Fruit fly (Drosophila melanogaster) whole organism, adult: ENCODE data around the gene Rab8.

Source experiments
- CG1620 ChIP-seq: fragments of 200-800 bp; sonication (Bioruptor generic); optimal IDR thresholded peaks from 2 replicates; lab custom pipeline; 2016; ENCODE audit warnings: missing biosample characterization, missing genetic modification characterization
- CG5204 ChIP-seq: fragments of 200-800 bp; sonication (Bioruptor generic); optimal IDR thresholded peaks from 2 replicates; lab custom pipeline; 2016; ENCODE audit warnings: missing biosample characterization, missing genetic modification characterization
- Clk ChIP-seq: fragments of 200-800 bp; sonication (Bioruptor generic); optimal IDR thresholded peaks from 2 replicates; lab custom pipeline; 2017; ENCODE audit warnings: missing biosample characterization, missing genetic modification characterization
- toe ChIP-seq: fragments of 200-800 bp; sonication (Bioruptor generic); optimal IDR thresholded peaks from 2 replicates; lab custom pipeline; 2016; ENCODE audit warnings: missing biosample characterization, missing genetic modification characterization

dm6 chr3L:19897685-19898009, 26.8 kb upstream of the Rab8 start:
- TF ChIP-seq toe (no peak), CG1620 (GFP tag; lab: Kevin White, UChicago) (no peak), Clk (GFP tag; lab: Kevin White, UChicago) (no peak), CG5204 (GFP tag; lab: Kevin White, UChicago) (no peak)
